Fruit fly (Drosophila melanogaster) whole organism, embryonic: ENCODE data around the gene Sf3b3.

Source experiments
- Bdp1 ChIP-seq: fragments of 200-800 bp; sonication (Bioruptor generic); optimal IDR thresholded peaks from 3 replicates; lab custom pipeline; 2016; ENCODE audit warnings: missing biosample characterization, missing genetic modification characterization
- CG10462 ChIP-seq: fragments of 200-800 bp; sonication (Bioruptor generic); optimal IDR thresholded peaks from 2 replicates; lab custom pipeline; 2016; ENCODE audit warnings: missing biosample characterization, missing genetic modification characterization
- CG11456 ChIP-seq: fragments of 200-800 bp; sonication (Bioruptor generic); IDR thresholded peaks from 3 replicates; pipeline ENCODE4 v1.3.6; 2022; ENCODE audit warnings: missing biosample characterization, missing genetic modification characterization
- CG11560 ChIP-seq: fragments of 200-800 bp; sonication (Bioruptor generic); IDR thresholded peaks from 3 replicates; pipeline ENCODE4 v1.3.6; 2022; ENCODE audit warnings: missing biosample characterization, missing genetic modification characterization
- CG15696 ChIP-seq: fragments of 200-800 bp; sonication (Bioruptor generic); optimal IDR thresholded peaks from 2 replicates; lab custom pipeline; 2019; ENCODE audit warnings: missing biosample characterization, mild to moderate bottlenecking, missing genetic modification characterization, moderate library complexity
- CG1603 ChIP-seq: fragments of 200-800 bp; sonication (Bioruptor generic); optimal IDR thresholded peaks from 2 replicates; lab custom pipeline; 2019; ENCODE audit warnings: missing biosample characterization, mild to moderate bottlenecking, missing genetic modification characterization, moderate library complexity
- CG17568 ChIP-seq: fragments of 200-800 bp; sonication (Bioruptor generic); optimal IDR thresholded peaks from 2 replicates; lab custom pipeline; 2018; ENCODE audit warnings: missing biosample characterization, mild to moderate bottlenecking, missing genetic modification characterization, moderate library complexity
- CG1832 ChIP-seq: fragments of 200-800 bp; sonication (Bioruptor generic); optimal IDR thresholded peaks from 2 replicates; lab custom pipeline; 2017; ENCODE audit warnings: missing biosample characterization, mild to moderate bottlenecking, missing genetic modification characterization, inconsistent platforms
- CG18599 ChIP-seq: fragments of 200-800 bp; sonication (Bioruptor generic); optimal IDR thresholded peaks from 3 replicates; lab custom pipeline; 2017; ENCODE audit warnings: missing biosample characterization, missing genetic modification characterization, mild to moderate bottlenecking, moderate library complexity, missing genetic modification reagents
- CG2199 ChIP-seq: fragments of 200-800 bp; sonication (Bioruptor generic); IDR thresholded peaks from 3 replicates; pipeline ENCODE4 v1.3.6; 2022; ENCODE audit warnings: missing biosample characterization, missing genetic modification characterization
- CG2712 ChIP-seq: fragments of 200-800 bp; optimal IDR thresholded peaks from 3 replicates; lab custom pipeline; 2019; ENCODE audit warnings: missing biosample characterization, mild to moderate bottlenecking, missing genetic modification characterization, moderate library complexity
- CG31224 ChIP-seq: fragments of 200-800 bp; sonication (Bioruptor generic); IDR thresholded peaks from 2 replicates; pipeline ENCODE4 v1.3.6; 2022; ENCODE audit warnings: missing biosample characterization, missing genetic modification characterization
- CG32532 ChIP-seq: fragments of 200-800 bp; sonication (Bioruptor generic); IDR thresholded peaks from 2 replicates; pipeline ENCODE4 v1.3.6; 2022; ENCODE audit warnings: missing biosample characterization, missing genetic modification characterization
- CG3726 ChIP-seq: fragments of 200-800 bp; sonication (Bioruptor generic); IDR thresholded peaks from 3 replicates; pipeline ENCODE4, ENCODE4 v1.3.6; 2022; ENCODE audit warnings: missing biosample characterization, missing genetic modification characterization
- CG7357 ChIP-seq: fragments of 200-800 bp; sonication (Bioruptor generic); IDR thresholded peaks from 3 replicates; pipeline ENCODE4 v1.3.6; 2022; ENCODE audit warnings: missing biosample characterization, missing genetic modification characterization
- CG7556 ChIP-seq: fragments of 200-800 bp; sonication (Bioruptor generic); optimal IDR thresholded peaks from 2 replicates; lab custom pipeline; 2017; ENCODE audit warnings: missing biosample characterization, mild to moderate bottlenecking, missing genetic modification characterization
- CHES-1-like ChIP-seq: fragments of 200-800 bp; sonication (Bioruptor generic); optimal IDR thresholded peaks from 2 replicates; lab custom pipeline; 2016; ENCODE audit warnings: missing biosample characterization, missing genetic modification characterization
- Chrac-16 ChIP-seq: fragments of 200-800 bp; sonication (Bioruptor generic); optimal IDR thresholded peaks from 3 replicates; lab custom pipeline; 2016; ENCODE audit warnings: missing biosample characterization, missing genetic modification characterization
- Deaf1 ChIP-seq: fragments of 200-800 bp; optimal IDR thresholded peaks from 3 replicates; lab custom pipeline; 2019; ENCODE audit warnings: missing biosample characterization, mild to moderate bottlenecking, missing genetic modification characterization, moderate library complexity
- Dfd ChIP-seq, 2 experiments: fragments of >200 bp; optimal IDR thresholded peaks; 2 replicates each; lab custom pipeline; 2017; ENCODE audit warnings: missing biosample characterization in 2 of 2, missing genetic modification characterization in 2 of 2
- Dip2 ChIP-seq: fragments of 200-800 bp; sonication (Bioruptor generic); IDR thresholded peaks from 2 replicates; pipeline ENCODE4 v1.3.6; 2022; ENCODE audit warnings: missing biosample characterization, missing genetic modification characterization
- H15 ChIP-seq: fragments of 200-800 bp; sonication (Bioruptor generic); IDR thresholded peaks from 3 replicates; pipeline ENCODE4 v1.3.6; 2022; ENCODE audit warnings: missing biosample characterization, missing genetic modification characterization
- HHEX ChIP-seq: fragments of 200-800 bp; sonication (Bioruptor generic); optimal IDR thresholded peaks from 3 replicates; lab custom pipeline; 2017; ENCODE audit warnings: missing biosample characterization, mild to moderate bottlenecking, missing genetic modification characterization, missing genetic modification reagents
- Hmx ChIP-seq: fragments of 200-800 bp; sonication (Bioruptor generic); optimal IDR thresholded peaks from 2 replicates; lab custom pipeline; 2016; ENCODE audit warnings: missing biosample characterization, missing genetic modification characterization
- Mrtf ChIP-seq: fragments of 200-800 bp; sonication (Bioruptor generic); IDR thresholded peaks from 3 replicates; pipeline ENCODE4 v1.3.6; 2022; ENCODE audit warnings: missing biosample characterization, missing genetic modification characterization
- Nf-YA ChIP-seq: fragments of 200-800 bp; sonication (Bioruptor generic); IDR thresholded peaks from 2 replicates; pipeline ENCODE4 v1.3.6; 2022; ENCODE audit warnings: missing biosample characterization, missing genetic modification characterization
- Nf-YC ChIP-seq: fragments of 200-800 bp; optimal IDR thresholded peaks from 3 replicates; lab custom pipeline; 2019; ENCODE audit warnings: missing biosample characterization, mild to moderate bottlenecking, missing genetic modification characterization, moderate library complexity
- Sox102F ChIP-seq: fragments of 200-800 bp; sonication (Bioruptor generic); optimal IDR thresholded peaks from 2 replicates; lab custom pipeline; 2018; ENCODE audit warnings: missing biosample characterization, mild to moderate bottlenecking, missing genetic modification characterization, moderate library complexity
- Sry-β ChIP-seq: fragments of 200-800 bp; sonication (Bioruptor generic); optimal IDR thresholded peaks from 2 replicates; lab custom pipeline; 2018; ENCODE audit warnings: missing biosample characterization, mild to moderate bottlenecking, missing genetic modification characterization, moderate library complexity
- Ssrp ChIP-seq: fragments of 200-800 bp; sonication (Bioruptor generic); optimal IDR thresholded peaks from 2 replicates; lab custom pipeline; 2018; ENCODE audit warnings: missing biosample characterization, mild to moderate bottlenecking, missing genetic modification characterization, moderate library complexity
- Vsx1 ChIP-seq: fragments of 200-800 bp; sonication (Bioruptor generic); optimal IDR thresholded peaks from 2 replicates; lab custom pipeline; 2017; ENCODE audit warnings: missing biosample characterization, mild to moderate bottlenecking, missing genetic modification characterization, missing genetic modification reagents
- Xbp1 ChIP-seq: fragments of 200-800 bp; sonication (Bioruptor generic); optimal IDR thresholded peaks from 3 replicates; lab custom pipeline; 2016; ENCODE audit warnings: missing biosample characterization, mild to moderate bottlenecking, missing genetic modification characterization
- aop ChIP-seq: fragments of 200-800 bp; sonication (Bioruptor generic); IDR thresholded peaks from 2 replicates; pipeline ENCODE4 v1.3.6; 2022; ENCODE audit warnings: missing biosample characterization, missing genetic modification characterization
- ase ChIP-seq: fragments of 200-800 bp; sonication (Bioruptor generic); IDR thresholded peaks from 3 replicates; pipeline ENCODE4 v1.3.6; 2022; ENCODE audit warnings: missing biosample characterization, missing genetic modification characterization
- az2 ChIP-seq: fragments of 200-800 bp; sonication (Bioruptor generic); optimal IDR thresholded peaks from 3 replicates; lab custom pipeline; 2016; ENCODE audit warnings: missing biosample characterization, missing genetic modification characterization
- bcd ChIP-seq: fragments of 200-800 bp; sonication (Bioruptor generic); optimal IDR thresholded peaks from 2 replicates; lab custom pipeline; 2017; ENCODE audit warnings: missing biosample characterization, mild to moderate bottlenecking, missing genetic modification characterization
- cad ChIP-seq: fragments of >200 bp; optimal IDR thresholded peaks from 2 replicates; lab custom pipeline; 2017; ENCODE audit warnings: missing biosample characterization, missing genetic modification characterization
- chif ChIP-seq, 2 experiments: fragments of 200-800 bp; sonication (Bioruptor generic); optimal IDR thresholded peaks; 3 replicates each; lab custom pipeline; 2016; ENCODE audit warnings: missing biosample characterization in 2 of 2, missing genetic modification characterization in 2 of 2
- disco-r ChIP-seq: fragments of 200-800 bp; sonication (Bioruptor generic); optimal IDR thresholded peaks from 2 replicates; lab custom pipeline; 2016; ENCODE audit warnings: missing biosample characterization, missing genetic modification characterization
- insv ChIP-seq, 2 experiments: fragments of 200-800 bp; sonication (Bioruptor generic); optimal IDR thresholded peaks; 3 replicates each; lab custom pipeline; 2016 to 2018; ENCODE audit warnings: missing biosample characterization in 2 of 2, missing genetic modification characterization in 2 of 2
- nom ChIP-seq: fragments of 200-800 bp; sonication (Bioruptor generic); optimal IDR thresholded peaks from 2 replicates; lab custom pipeline; 2017; ENCODE audit warnings: missing biosample characterization, missing genetic modification characterization, mild to moderate bottlenecking, moderate library complexity, missing genetic modification reagents
- oc ChIP-seq: fragments of 200-800 bp; sonication (Bioruptor generic); optimal IDR thresholded peaks from 2 replicates; lab custom pipeline; 2018; ENCODE audit warnings: missing biosample characterization, mild to moderate bottlenecking, missing genetic modification characterization, moderate library complexity
- org-1 ChIP-seq: fragments of 200-800 bp; sonication (Bioruptor generic); optimal IDR thresholded peaks from 2 replicates; lab custom pipeline; 2017; ENCODE audit warnings: missing biosample characterization, missing genetic modification characterization
- pros ChIP-seq: fragments of 200-800 bp; sonication (Bioruptor generic); optimal IDR thresholded peaks from 3 replicates; lab custom pipeline; 2019; ENCODE audit warnings: missing biosample characterization, mild to moderate bottlenecking, missing genetic modification characterization, moderate library complexity
- ro ChIP-seq: fragments of 200-800 bp; sonication (Bioruptor generic); IDR thresholded peaks from 2 replicates; pipeline ENCODE4 v1.3.6; 2022; ENCODE audit warnings: missing biosample characterization, missing genetic modification characterization
- sim ChIP-seq: fragments of 200-800 bp; sonication (Bioruptor generic); IDR thresholded peaks from 2 replicates; pipeline ENCODE4 v1.3.6; 2022; ENCODE audit warnings: missing biosample characterization, missing genetic modification characterization
- tin ChIP-seq: fragments of 200-800 bp; sonication (Bioruptor generic); optimal IDR thresholded peaks from 3 replicates; lab custom pipeline; 2016; ENCODE audit warnings: missing biosample characterization, missing genetic modification characterization
- usp ChIP-seq: fragments of >200 bp; optimal IDR thresholded peaks from 2 replicates; lab custom pipeline; 2017; ENCODE audit warnings: missing biosample characterization, missing genetic modification characterization
- zf30C ChIP-seq: fragments of 200-800 bp; sonication (Bioruptor generic); optimal IDR thresholded peaks from 3 replicates; lab custom pipeline; 2018; ENCODE audit warnings: missing biosample characterization, mild to moderate bottlenecking, missing genetic modification characterization

Gene Sf3b3

DNA sequence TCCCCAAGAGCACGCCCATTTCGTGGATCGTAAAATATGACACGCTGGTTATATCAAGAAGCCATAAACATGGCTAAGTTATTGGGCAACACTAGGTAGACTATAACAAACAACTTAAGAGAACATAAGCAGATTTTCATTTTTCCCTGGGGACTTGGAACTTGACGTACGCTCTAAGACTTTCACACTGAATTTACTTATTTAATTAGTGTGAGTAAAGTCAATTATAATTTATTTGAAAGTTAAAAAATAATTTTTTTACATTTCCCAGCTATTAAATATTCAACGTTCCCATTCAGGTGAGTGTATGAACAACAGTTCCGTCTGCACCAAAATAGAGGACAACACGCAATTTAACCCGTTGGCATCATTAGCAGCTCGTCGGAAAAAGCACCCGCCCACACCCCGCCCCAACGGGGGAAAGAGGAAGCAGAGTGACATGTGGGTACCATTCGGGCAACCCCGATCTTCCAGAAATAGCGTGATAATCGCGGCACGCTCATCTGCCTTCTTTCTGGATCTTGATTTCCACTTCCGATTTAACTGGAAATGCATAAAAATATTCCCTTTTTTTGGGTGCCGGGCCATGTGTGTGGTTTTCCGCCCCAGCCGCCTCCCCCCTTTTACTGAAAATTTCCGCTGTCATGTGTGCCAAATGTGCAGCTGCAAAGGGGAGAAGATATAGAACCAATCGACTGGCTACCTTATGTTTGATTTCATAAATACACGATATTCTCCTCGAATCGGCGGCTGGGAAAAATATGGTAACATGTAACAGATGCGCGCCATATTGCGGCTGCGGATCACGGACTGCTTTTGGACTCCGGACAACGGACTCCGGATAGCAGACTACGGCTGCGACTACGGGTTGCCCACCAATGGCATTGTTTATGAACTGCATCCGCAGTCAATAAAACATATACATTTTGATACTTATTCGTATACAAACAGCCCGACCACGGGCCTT lies 17.7 kb downstream of the Sf3b3 start (continued):
- no peak for TF ChIP-seq nom (GFP tag; lab: Kevin White, UChicago)
- TF ChIP-seq Mrtf (GFP tag; lab: Robert Waterston, UW) = no peak
- TF ChIP-seq CG18599 (GFP tag; lab: Kevin White, UChicago) = no peak
- TF ChIP-seq CG11560 (tag; lab: Robert Waterston, UW) = no peak
- TF ChIP-seq CG11456 (GFP tag; lab: Robert Waterston, UW) = no peak
- TF ChIP-seq bcd = no peak
- peak; percentile 10 for TF ChIP-seq Vsx1 (GFP tag; lab: Kevin White, UChicago)
- no peak for TF ChIP-seq Hmx
- TF ChIP-seq cad (GFP tag; lab: Kevin White, UChicago) = no peak
- TF ChIP-seq az2 (GFP tag; lab: Kevin White, UChicago) = peak; percentile 29
- no peak for TF ChIP-seq CG15696 (tag; lab: Kevin White, UChicago)
- peak; percentile 44; the same call in 1 of the 2 replicates for TF ChIP-seq Nf-YA (GFP tag; lab: Robert Waterston, UW)
- TF ChIP-seq ase = 0 out of 3 replicates have a peak, but pooled peaks have one; percentile 27
- no peak for TF ChIP-seq zf30C
- no peak for TF ChIP-seq Sry-β (GFP tag; lab: Kevin White, UChicago)
- TF ChIP-seq CG1832 (GFP tag; lab: Kevin White, UChicago) = no peak
- TF ChIP-seq disco-r = no peak
- no peak for TF ChIP-seq insv (GFP tag; optimal IDR thresholded peaks at IDR 0.05; lab: Kevin White, UChicago)
- peak; percentile 64 for TF ChIP-seq Sox102F (GFP tag; lab: Kevin White, UChicago)
- TF ChIP-seq tin (GFP tag; lab: Kevin White, UChicago) = no peak
- no peak for TF ChIP-seq HHEX (GFP tag; lab: Kevin White, UChicago)
- no peak for TF ChIP-seq CHES-1-like
- TF ChIP-seq ro = no peak
- peak; percentile 58 for TF ChIP-seq oc
- 0 out of 3 replicates have a peak, but pooled peaks have one; percentile 18 for TF ChIP-seq CG3726
- TF ChIP-seq sim (GFP tag; lab: Robert Waterston, UW) = no peak
- no peak for TF ChIP-seq CG1603
- TF ChIP-seq chif (GFP tag; optimal IDR thresholded peaks at IDR 0.05; lab: Kevin White, UChicago) = no peak
- peak; percentile 49 for TF ChIP-seq Ssrp (tag; lab: Kevin White, UChicago)
- no peak for TF ChIP-seq CG17568
- peak; percentile 46; the same call in 1 of the 3 replicates for TF ChIP-seq H15 (GFP tag; lab: Robert Waterston, UW)
- TF ChIP-seq CG2712 (tag; lab: Kevin White, UChicago) = peak; percentile 32
- no peak for TF ChIP-seq CG10462 (GFP tag; lab: Kevin White, UChicago)
- no peak for TF ChIP-seq usp
- no peak for TF ChIP-seq Dfd (GFP tag; optimal IDR thresholded peaks at IDR 0.05; lab: Kevin White, UChicago)
- TF ChIP-seq CG2199 (GFP tag; lab: Robert Waterston, UW) = no peak
- TF ChIP-seq Nf-YC (tag; lab: Kevin White, UChicago) = peak; percentile 12
- TF ChIP-seq Dip2 (GFP tag; lab: Robert Waterston, UW) = no peak
- TF ChIP-seq pros = no peak
- TF ChIP-seq CG32532 = peak; percentile 53; the same call in 1 of the 2 replicates
- TF ChIP-seq CG31224 = peak; percentile 33; the same call in 1 of the 2 replicates
- no peak for TF ChIP-seq Bdp1 (GFP tag; lab: Kevin White, UChicago)
- no peak for TF ChIP-seq Chrac-16 (GFP tag; lab: Kevin White, UChicago)
- TF ChIP-seq Xbp1 (GFP tag; lab: Kevin White, UChicago) = no peak
- TF ChIP-seq org-1 (GFP tag; lab: Kevin White, UChicago) = no peak
- peak; percentile 11 for TF ChIP-seq CG7556 (GFP tag; lab: Kevin White, UChicago)
- no peak for TF ChIP-seq CG7357 (GFP tag; lab: Robert Waterston, UW)
- no peak for TF ChIP-seq Deaf1
- TF ChIP-seq aop = peak; percentile 17; the same call in 1 of the 2 replicates
